Worm (Caenorhabditis elegans) whole organism, late embryonic: Measurements from ENCODE around the gene twk-7.

Experiments used
- C08G9.2 ChIP-seq: sonication (generic microtip); optimal IDR thresholded peaks from 2 replicates; lab custom pipeline; 2016; ENCODE audit warnings: mild to moderate bottlenecking, missing genetic modification characterization, moderate library complexity, missing compliant biosample characterization
- ama-1 ChIP-seq: fragments of 150-350 bp; optimal IDR thresholded peaks from 2 replicates; lab custom pipeline; 2014
- ceh-18 ChIP-seq: sonication (generic microtip); optimal IDR thresholded peaks from 2 replicates; lab custom pipeline; 2016; ENCODE audit warnings: missing genetic modification characterization, missing compliant biosample characterization
- elt-2 ChIP-seq: sonication (generic microtip); optimal IDR thresholded peaks from 2 replicates; lab custom pipeline; 2016; ENCODE audit warnings: missing genetic modification reagents, missing genetic modification characterization, missing compliant biosample characterization
- fax-1 ChIP-seq: sonication (generic microtip); optimal IDR thresholded peaks from 2 replicates; lab custom pipeline; 2016; ENCODE audit warnings: missing genotype, missing genetic modification characterization, missing compliant biosample characterization
- fkh-10 ChIP-seq: fragments of 150-350 bp; optimal IDR thresholded peaks from 2 replicates; lab custom pipeline; 2014; ENCODE audit warnings: missing biosample characterization, missing genetic modification reagents, missing genetic modification characterization
- gmeb-2 ChIP-seq: sonication (generic microtip); optimal IDR thresholded peaks from 2 replicates; lab custom pipeline; 2016; ENCODE audit warnings: missing genetic modification characterization, inconsistent platforms, missing compliant biosample characterization
- hlh-13 ChIP-seq: fragments of 200-800 bp; sonication (Bioruptor generic); optimal IDR thresholded peaks from 2 replicates; lab custom pipeline; 2018; ENCODE audit warnings: mild to moderate bottlenecking, missing genetic modification characterization, missing compliant biosample characterization
- pha-4 ChIP-seq: fragments of 150-350 bp; optimal IDR thresholded peaks from 2 replicates; lab custom pipeline; 2018; ENCODE audit warnings: missing biosample characterization, missing genetic modification reagents, missing genetic modification characterization
- pqm-1 ChIP-seq: sonication (generic microtip); optimal IDR thresholded peaks from 2 replicates; lab custom pipeline; 2016; ENCODE audit warnings: missing genetic modification characterization, missing compliant biosample characterization

DNA sequence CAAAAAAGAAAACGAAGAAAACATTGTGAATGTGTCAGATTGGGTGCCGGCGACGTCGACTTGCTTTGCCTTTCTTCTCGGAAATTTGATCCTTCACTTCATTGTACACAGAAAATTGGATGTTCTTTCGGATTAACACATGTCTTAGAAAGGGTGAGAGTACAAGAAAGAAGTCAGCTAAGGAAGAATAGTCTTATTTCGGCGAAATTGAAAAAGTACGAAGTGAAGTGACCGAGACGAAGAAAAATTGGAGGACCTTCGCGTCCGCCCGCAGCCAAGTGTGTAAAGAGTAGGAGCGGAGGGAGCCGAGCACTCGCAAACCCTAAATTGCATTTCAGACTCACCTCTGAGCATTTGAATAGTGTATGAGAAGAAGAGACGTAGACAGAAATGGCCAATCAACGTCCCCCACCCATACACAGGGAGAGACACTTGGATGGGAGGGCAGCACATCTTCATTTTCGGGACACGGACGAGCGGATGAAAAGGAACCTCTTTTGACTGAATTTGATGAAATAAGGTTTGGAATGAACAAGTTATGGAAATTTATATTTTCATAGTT, 54.9 kb downstream of the twk-7 start, which contains the start of gene glr-1:
- TF ChIP-seq C08G9.2 (no peak), ceh-18 (tag; lab: Kevin White, UChicago) (no peak), pha-4 (no peak), ama-1 (lab: Kevin White, UChicago) (no peak), gmeb-2 (tag; lab: Kevin White, UChicago) (no peak), elt-2 (no peak), pqm-1 (tag; lab: Kevin White, UChicago) (no peak), fax-1 (no peak), fkh-10 (GFP tag; lab: Kevin White, UChicago) (peak; percentile 27), hlh-13 (GFP tag; lab: Kevin White, UChicago) (no peak)
